Worm (Caenorhabditis elegans) whole organism, L2 larva: Measurements from ENCODE around the gene sri-60.

Experiments used
- C34F6.9 ChIP-seq: fragments of 150-350 bp; optimal IDR thresholded peaks from 2 replicates; lab custom pipeline; 2014; ENCODE audit warnings: missing biosample characterization, missing genetic modification characterization
- R02D3.7 ChIP-seq: fragments of 150-350 bp; optimal IDR thresholded peaks from 2 replicates; lab custom pipeline; 2014; ENCODE audit warnings: missing biosample characterization, missing genetic modification characterization
- ZK546.5 ChIP-seq: sonication (generic microtip); optimal IDR thresholded peaks from 2 replicates; lab custom pipeline; 2017; ENCODE audit warnings: missing biosample characterization, missing genetic modification characterization
- alr-1 ChIP-seq: fragments of 150-350 bp; optimal IDR thresholded peaks from 2 replicates; lab custom pipeline; 2014; ENCODE audit warnings: missing biosample characterization, missing genetic modification characterization
- aly-2 ChIP-seq: fragments of 150-350 bp; optimal IDR thresholded peaks from 2 replicates; lab custom pipeline; 2014; ENCODE audit warnings: missing biosample characterization, missing genetic modification characterization
- ama-1 ChIP-seq: fragments of 150-350 bp; optimal IDR thresholded peaks from 2 replicates; lab custom pipeline; 2018; ENCODE audit warnings: inconsistent platforms
- blmp-1 ChIP-seq: sonication (generic microtip); optimal IDR thresholded peaks from 2 replicates; lab custom pipeline; 2017; ENCODE audit warnings: missing genetic modification characterization, mild to moderate bottlenecking, missing compliant biosample characterization, antibody characterized with exemption, moderate library complexity; ENCODE audit not compliant: insufficient read depth
- ceh-16 ChIP-seq: fragments of 150-350 bp; optimal IDR thresholded peaks from 2 replicates; lab custom pipeline; 2014; ENCODE audit warnings: missing biosample characterization, missing genetic modification characterization
- ceh-82 ChIP-seq: fragments of 150-350 bp; optimal IDR thresholded peaks from 2 replicates; lab custom pipeline; 2014; ENCODE audit warnings: missing biosample characterization, missing genetic modification characterization
- crh-2 ChIP-seq: sonication (generic microtip); optimal IDR thresholded peaks from 2 replicates; lab custom pipeline; 2017; ENCODE audit warnings: missing biosample characterization, missing genetic modification characterization
- elt-3 ChIP-seq: sonication (generic microtip); optimal IDR thresholded peaks from 2 replicates; lab custom pipeline; 2017; ENCODE audit warnings: missing biosample characterization, missing genetic modification characterization
- fos-1 ChIP-seq: fragments of 150-350 bp; optimal IDR thresholded peaks from 2 replicates; lab custom pipeline; 2014; ENCODE audit warnings: missing biosample characterization, missing genetic modification characterization
- gmeb-1 ChIP-seq: fragments of 150-350 bp; optimal IDR thresholded peaks from 2 replicates; lab custom pipeline; 2014; ENCODE audit warnings: missing biosample characterization, missing genetic modification characterization
- mab-5 ChIP-seq: fragments of 150-350 bp; optimal IDR thresholded peaks from 2 replicates; lab custom pipeline; 2014; ENCODE audit warnings: missing biosample characterization, missing genetic modification characterization
- mbf-1 ChIP-seq: sonication (generic microtip); optimal IDR thresholded peaks from 2 replicates; lab custom pipeline; 2017; ENCODE audit warnings: missing biosample characterization, missing genetic modification characterization
- nhr-10 ChIP-seq: sonication (generic microtip); optimal IDR thresholded peaks from 2 replicates; lab custom pipeline; 2017; ENCODE audit warnings: missing biosample characterization, missing genetic modification characterization
- nhr-11 ChIP-seq: fragments of 150-350 bp; optimal IDR thresholded peaks from 2 replicates; lab custom pipeline; 2014; ENCODE audit warnings: missing biosample characterization, missing genetic modification characterization
- nhr-21 ChIP-seq: fragments of 150-350 bp; optimal IDR thresholded peaks from 2 replicates; lab custom pipeline; 2014; ENCODE audit warnings: missing biosample characterization, missing genetic modification characterization
- nhr-23 ChIP-seq: fragments of 150-350 bp; optimal IDR thresholded peaks from 2 replicates; lab custom pipeline; 2014; ENCODE audit warnings: missing biosample characterization, missing genetic modification reagents, missing genetic modification characterization
- nhr-77 ChIP-seq: fragments of 150-350 bp; optimal IDR thresholded peaks from 2 replicates; lab custom pipeline; 2014; ENCODE audit warnings: missing biosample characterization, missing genetic modification characterization
- peb-1 ChIP-seq: fragments of 150-350 bp; optimal IDR thresholded peaks from 2 replicates; lab custom pipeline; 2014; ENCODE audit warnings: missing biosample characterization, missing genetic modification characterization
- sma-3 ChIP-seq: sonication (generic microtip); optimal IDR thresholded peaks from 2 replicates; lab custom pipeline; 2016; ENCODE audit warnings: missing genetic modification reagents, missing genetic modification characterization, missing compliant biosample characterization
- sma-9 ChIP-seq, 2 experiments: fragments of 150-350 bp in 1 of 2; sonication (generic microtip) in 1 of 2; optimal IDR thresholded peaks; 2 replicates each; lab custom pipeline; 2014 to 2016; ENCODE audit warnings: missing genetic modification characterization in 2 of 2, mild to moderate bottlenecking in 1 of 2, missing biosample characterization in 1 of 2, missing compliant biosample characterization in 1 of 2, missing genetic modification reagents in 1 of 2, moderate library complexity in 1 of 2
- unc-39 ChIP-seq: fragments of 150-350 bp; optimal IDR thresholded peaks from 2 replicates; lab custom pipeline; 2014; ENCODE audit warnings: missing biosample characterization, missing genetic modification characterization
- unc-55 ChIP-seq: fragments of 150-350 bp; sonication (generic microtip); optimal IDR thresholded peaks from 3 replicates; lab custom pipeline; 2014; ENCODE audit warnings: missing biosample characterization, missing genetic modification reagents, missing genetic modification characterization
- unc-62 ChIP-seq: fragments of 150-350 bp; optimal IDR thresholded peaks from 2 replicates; lab custom pipeline; 2014; ENCODE audit warnings: missing biosample characterization, missing genetic modification reagents, missing genetic modification characterization
- ztf-11 ChIP-seq: sonication (generic microtip); optimal IDR thresholded peaks from 2 replicates; lab custom pipeline; 2017; ENCODE audit warnings: missing biosample characterization, missing genetic modification characterization

sri-60 gene

DNA sequence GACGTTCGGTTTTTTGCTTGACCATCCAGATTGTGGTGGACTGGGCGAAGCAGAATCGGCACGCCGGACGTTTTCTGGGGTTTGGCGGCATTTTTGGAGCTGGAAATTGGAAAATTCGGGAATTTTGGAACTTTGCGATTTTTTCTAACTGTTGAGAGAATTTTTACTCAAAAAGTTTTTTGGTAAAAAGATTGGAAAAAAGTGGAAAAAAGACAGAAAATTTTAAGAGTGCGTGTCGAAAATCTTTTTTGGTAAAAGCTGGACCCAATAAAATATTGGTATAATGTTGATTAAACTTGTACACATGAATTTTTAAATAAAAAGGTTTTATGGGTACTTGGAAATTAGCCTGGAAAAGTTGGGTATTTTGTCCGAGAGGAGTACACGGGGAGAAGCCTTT lies 39.6 kb upstream of the sri-60 start, which contains the start of gene T05A8.7:
T05A8.7 (minus strand) TSS at position 101 of the 400 bp plus-strand sequence.
- TF ChIP-seq sma-3 (GFP tag; lab: Kevin White, UChicago), result no peak
- no peak for TF ChIP-seq gmeb-1 (tag; lab: Kevin White, UChicago)
- no peak for TF ChIP-seq elt-3 (tag; lab: Kevin White, UChicago)
- TF ChIP-seq unc-39 (tag; lab: Kevin White, UChicago), result no peak
- TF ChIP-seq nhr-77 (tag; lab: Kevin White, UChicago), result no peak
- TF ChIP-seq peb-1 (tag; lab: Kevin White, UChicago), result no peak
- TF ChIP-seq nhr-10 (tag; lab: Kevin White, UChicago), result no peak

DNA sequence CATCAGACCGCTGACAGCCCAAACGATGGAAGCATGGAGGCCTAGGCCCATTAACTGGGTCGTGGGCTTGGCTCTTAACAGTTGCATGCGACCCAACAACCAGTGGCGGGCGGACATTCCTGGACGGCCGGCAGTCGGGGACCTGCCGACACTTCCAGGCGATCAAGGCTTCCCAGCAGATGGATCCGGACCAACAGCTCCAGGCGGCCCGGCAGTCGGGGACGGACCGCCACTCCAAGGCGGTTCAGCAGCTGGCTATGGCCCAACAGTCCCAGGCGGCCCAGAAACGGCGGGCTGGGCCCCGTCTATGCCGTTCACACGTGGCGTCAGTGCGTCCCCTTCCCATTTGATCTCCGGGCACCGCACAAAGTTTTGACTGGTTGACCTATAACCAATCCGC lies 38.7 kb upstream of the sri-60 start:
- TF ChIP-seq C34F6.9 (tag; lab: Kevin White, UChicago) (no peak), ceh-16 (tag; lab: Kevin White, UChicago) (no peak), sma-9 (GFP tag; optimal IDR thresholded peaks at IDR 0.05; lab: Kevin White, UChicago) (no peak), sma-9 (tag; optimal IDR thresholded peaks at IDR 0.05; lab: Kevin White, UChicago) (no peak), ceh-82 (tag; lab: Kevin White, UChicago) (no peak), ztf-11 (tag; lab: Kevin White, UChicago) (no peak), R02D3.7 (tag; lab: Kevin White, UChicago) (no peak), nhr-21 (tag; lab: Kevin White, UChicago) (no peak), nhr-11 (tag; lab: Kevin White, UChicago) (no peak), nhr-10 (tag; lab: Kevin White, UChicago) (no peak), crh-2 (tag; lab: Kevin White, UChicago) (no peak), blmp-1 (no peak)

DNA sequence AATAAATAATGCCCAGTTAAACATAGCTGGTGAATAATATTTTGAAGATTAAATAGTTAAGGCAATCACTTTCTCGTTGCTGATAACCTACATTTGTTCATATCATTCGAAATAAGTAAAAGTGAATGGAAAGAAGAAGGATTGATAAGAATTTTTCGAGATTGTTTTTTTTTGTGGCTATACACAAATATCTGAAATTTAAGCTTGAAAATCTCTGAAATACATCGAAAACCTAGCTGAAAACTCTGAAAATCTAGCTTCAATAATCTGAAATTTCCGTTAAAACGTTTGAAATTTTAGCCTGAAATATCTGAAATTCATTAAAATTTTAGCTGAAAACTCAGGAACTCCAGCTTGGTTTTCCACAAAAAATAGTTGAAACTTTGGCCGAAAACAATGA lies 37.0 kb upstream of the sri-60 start, which contains the start of gene T05A8.6:
T05A8.6 (minus strand) TSS at position 101 of the 400 bp plus-strand sequence.
- TF ChIP-seq crh-2 (tag; lab: Kevin White, UChicago) (no peak), aly-2 (tag; lab: Kevin White, UChicago) (no peak), unc-62 (GFP tag; lab: Kevin White, UChicago) (no peak)

DNA sequence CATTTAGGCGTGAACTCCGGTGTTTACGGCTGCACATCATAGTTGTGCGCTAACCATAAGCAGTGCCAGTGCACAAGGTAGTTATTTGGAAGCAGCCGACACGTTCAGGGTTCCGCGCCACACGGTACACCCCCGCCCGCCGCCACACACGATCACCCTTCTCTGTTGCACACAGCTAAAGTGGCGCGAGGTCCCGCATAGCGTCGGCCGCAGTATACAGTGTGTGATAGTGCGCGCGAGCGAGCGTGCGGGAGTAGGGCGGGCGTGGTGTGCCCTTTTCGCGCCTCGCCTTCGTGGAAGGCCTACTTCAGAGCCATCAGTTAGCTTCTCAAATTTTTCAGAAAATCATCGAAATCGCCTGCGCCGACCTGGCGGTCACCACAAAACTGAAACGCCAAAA lies 34.3 kb upstream of the sri-60 start:
- no peak for TF ChIP-seq gmeb-1 (tag; lab: Kevin White, UChicago)
- TF ChIP-seq ama-1 (lab: Kevin White, UChicago), result no peak
- TF ChIP-seq nhr-77 (tag; lab: Kevin White, UChicago), result no peak
- TF ChIP-seq mbf-1, result no peak
- TF ChIP-seq ZK546.5 (tag; lab: Kevin White, UChicago), result no peak
- no peak for TF ChIP-seq nhr-21 (tag; lab: Kevin White, UChicago)

DNA sequence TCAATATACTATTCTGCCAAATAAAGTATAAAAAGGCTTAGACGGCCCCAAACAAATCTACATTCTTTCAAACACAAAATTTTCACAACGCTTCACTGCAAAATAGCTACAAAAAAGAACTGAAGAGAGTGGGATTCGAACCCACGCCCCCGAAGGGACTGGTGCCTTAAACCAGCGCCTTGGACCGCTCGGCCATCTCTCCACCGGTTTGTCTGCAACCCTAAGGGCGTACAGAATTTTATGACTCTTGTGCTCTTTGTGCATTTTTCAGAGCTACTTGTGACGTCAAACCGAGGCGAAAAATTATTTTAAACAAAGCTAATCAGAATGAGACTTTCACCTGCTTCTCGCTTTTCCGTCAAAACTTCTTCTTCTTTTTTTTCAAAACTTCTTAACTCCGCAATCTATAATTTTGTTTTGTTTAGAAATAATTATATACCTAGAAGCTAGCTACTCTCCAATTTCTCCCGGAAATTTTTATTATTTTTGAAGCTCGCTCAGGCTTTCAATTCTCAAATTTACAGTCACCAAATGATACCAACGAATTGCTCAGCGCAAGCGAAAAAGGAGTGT lies 33.6 kb upstream of the sri-60 start, which contains the start of gene T05A8.8:
T05A8.8 (plus strand) TSS at position 523 of the 573 bp plus-strand sequence.
- TF ChIP-seq ZK546.5 (tag; lab: Kevin White, UChicago) (no peak), nhr-77 (tag; lab: Kevin White, UChicago) (no peak), mab-5 (tag; lab: Kevin White, UChicago) (no peak), sma-9 (GFP tag; optimal IDR thresholded peaks at IDR 0.05; lab: Kevin White, UChicago) (no peak), sma-9 (tag; optimal IDR thresholded peaks at IDR 0.05; lab: Kevin White, UChicago) (no peak), R02D3.7 (tag; lab: Kevin White, UChicago) (no peak), unc-39 (tag; lab: Kevin White, UChicago) (no peak), ceh-16 (tag; lab: Kevin White, UChicago) (no peak), unc-55 (GFP tag; lab: Kevin White, UChicago) (no peak), fos-1 (tag; lab: Kevin White, UChicago) (no peak), crh-2 (tag; lab: Kevin White, UChicago) (no peak)

DNA sequence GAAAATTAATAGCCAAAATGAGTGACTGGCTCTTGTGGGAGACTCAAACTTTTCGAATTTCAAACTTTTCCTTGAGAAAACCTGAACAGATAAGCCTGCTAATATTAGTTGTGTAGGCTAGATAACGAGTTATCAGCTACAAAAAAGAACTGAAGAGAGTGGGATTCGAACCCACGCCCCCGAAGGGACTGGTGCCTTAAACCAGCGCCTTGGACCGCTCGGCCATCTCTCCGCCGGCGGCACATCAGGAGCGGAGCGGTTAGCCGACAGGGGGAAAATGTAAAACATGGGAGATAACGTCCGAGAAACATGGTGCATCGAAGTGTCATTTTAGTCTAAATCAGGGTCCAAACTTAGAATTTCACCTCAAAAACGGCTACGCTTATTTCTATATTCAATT lies 33.0 kb upstream of the sri-60 start:
- TF ChIP-seq ceh-16 (tag; lab: Kevin White, UChicago) (no peak), elt-3 (tag; lab: Kevin White, UChicago) (no peak), aly-2 (tag; lab: Kevin White, UChicago) (no peak), gmeb-1 (tag; lab: Kevin White, UChicago) (no peak), ztf-11 (tag; lab: Kevin White, UChicago) (no peak), nhr-23 (no peak), alr-1 (tag; lab: Kevin White, UChicago) (no peak)
- TF ChIP-seq, all 48 proteins: peak for 0
